Fruit fly (Drosophila melanogaster) whole organism, embryonic: ENCODE measurements around the gene CG31207.
A peak's percentile ranks its signal among the peaks of the same experiment; 100 is the strongest.

Source experiments
- Ada2b ChIP-seq: fragments of 200-800 bp; sonication (Bioruptor generic); IDR thresholded peaks from 2 replicates; pipeline ENCODE4 v1.3.6; 2022; ENCODE audit warnings: missing biosample characterization, missing genetic modification characterization
- Antp ChIP-seq: fragments of 200-800 bp; sonication (Bioruptor generic); optimal IDR thresholded peaks from 3 replicates; lab custom pipeline; 2016; ENCODE audit warnings: missing biosample characterization, missing genetic modification characterization
- CG10654 ChIP-seq: fragments of 200-800 bp; sonication (Bioruptor generic); optimal IDR thresholded peaks from 2 replicates; lab custom pipeline; 2016; ENCODE audit warnings: missing biosample characterization, missing genetic modification characterization
- CG11085 ChIP-seq: fragments of 200-800 bp; sonication (Bioruptor generic); IDR thresholded peaks from 2 replicates; pipeline ENCODE4 v1.3.6; 2022; ENCODE audit warnings: missing biosample characterization, missing genetic modification characterization
- CG12659 ChIP-seq: fragments of 200-800 bp; sonication (Bioruptor generic); optimal IDR thresholded peaks from 3 replicates; lab custom pipeline; 2017; ENCODE audit warnings: mild to moderate bottlenecking, missing biosample characterization, missing genetic modification reagents, missing genetic modification characterization
- CG14441 ChIP-seq: fragments of 200-800 bp; sonication (Bioruptor generic); IDR thresholded peaks from 2 replicates; pipeline ENCODE4 v1.3.6; 2022; ENCODE audit warnings: missing biosample characterization, missing genetic modification characterization
- CG14710 ChIP-seq: fragments of 200-800 bp; sonication (Bioruptor generic); optimal IDR thresholded peaks from 3 replicates; lab custom pipeline; 2019; ENCODE audit warnings: missing biosample characterization, mild to moderate bottlenecking, missing genetic modification characterization, moderate library complexity
- CG15073 ChIP-seq: fragments of 200-800 bp; sonication (Bioruptor generic); optimal IDR thresholded peaks from 2 replicates; lab custom pipeline; 2016; ENCODE audit warnings: missing biosample characterization, missing genetic modification characterization
- CG1647 ChIP-seq: fragments of 200-800 bp; sonication (Bioruptor generic); optimal IDR thresholded peaks from 3 replicates; lab custom pipeline; 2016; ENCODE audit warnings: missing biosample characterization, missing genetic modification characterization
- CG18599 ChIP-seq: fragments of 200-800 bp; sonication (Bioruptor generic); optimal IDR thresholded peaks from 3 replicates; lab custom pipeline; 2017; ENCODE audit warnings: missing biosample characterization, missing genetic modification characterization, mild to moderate bottlenecking, moderate library complexity, missing genetic modification reagents
- CG18764 ChIP-seq: fragments of 200-800 bp; sonication (Bioruptor generic); optimal IDR thresholded peaks from 3 replicates; lab custom pipeline; 2016; ENCODE audit warnings: missing biosample characterization, missing genetic modification characterization
- CG2116 ChIP-seq: fragments of 200-800 bp; sonication (Bioruptor generic); optimal IDR thresholded peaks from 3 replicates; lab custom pipeline; 2018; ENCODE audit warnings: missing biosample characterization, mild to moderate bottlenecking, missing genetic modification characterization
- CG30403 ChIP-seq: fragments of 200-800 bp; sonication (Bioruptor generic); optimal IDR thresholded peaks from 3 replicates; lab custom pipeline; 2016; ENCODE audit warnings: missing biosample characterization, missing genetic modification characterization
- CG32772 ChIP-seq: fragments of 200-800 bp; sonication (Bioruptor generic); IDR thresholded peaks from 2 replicates; pipeline ENCODE4 v1.3.6; 2022; ENCODE audit warnings: missing biosample characterization, missing genetic modification characterization
- CG3281 ChIP-seq: fragments of 200-800 bp; sonication (Bioruptor generic); optimal IDR thresholded peaks from 3 replicates; lab custom pipeline; 2017; ENCODE audit warnings: missing biosample characterization, mild to moderate bottlenecking, missing genetic modification characterization
- CG34422 ChIP-seq: fragments of 200-800 bp; sonication (Bioruptor generic); IDR thresholded peaks from 3 replicates; pipeline ENCODE4 v1.3.6; 2022; ENCODE audit warnings: missing biosample characterization, missing genetic modification characterization
- CG3847 ChIP-seq: fragments of 200-800 bp; sonication (Bioruptor generic); IDR thresholded peaks from 2 replicates; pipeline ENCODE4 v1.3.6; 2022; ENCODE audit warnings: missing biosample characterization, missing genetic modification characterization
- CG7786 ChIP-seq: fragments of 200-800 bp; sonication (Bioruptor generic); optimal IDR thresholded peaks from 2 replicates; lab custom pipeline; 2016; ENCODE audit warnings: missing biosample characterization, missing genetic modification characterization
- CTCF ChIP-seq: fragments of 200-800 bp; sonication (Bioruptor generic); optimal IDR thresholded peaks from 2 replicates; lab custom pipeline; 2017; ENCODE audit warnings: missing biosample characterization, mild to moderate bottlenecking, missing genetic modification characterization, moderate library complexity
- Camta ChIP-seq: fragments of 200-800 bp; sonication (Bioruptor generic); optimal IDR thresholded peaks from 2 replicates; lab custom pipeline; 2016; ENCODE audit warnings: missing biosample characterization, missing genetic modification characterization
- D ChIP-seq, 2 experiments: fragments of 200-800 bp in 1 of 2; fragments of >200 bp in 1 of 2; sonication (Bioruptor generic) in 1 of 2; optimal IDR thresholded peaks; 2 replicates in 1 of 2; 3 replicates in 1 of 2; lab custom pipeline; 2017; ENCODE audit warnings: mild to moderate bottlenecking in 1 of 2, missing biosample characterization in 1 of 2, missing genetic modification characterization in 1 of 2, missing genetic modification reagents in 1 of 2
- D19A ChIP-seq: fragments of 200-800 bp; optimal IDR thresholded peaks from 3 replicates; lab custom pipeline; 2019; ENCODE audit warnings: missing biosample characterization, mild to moderate bottlenecking, missing genetic modification characterization, moderate library complexity
- Dfd ChIP-seq, 2 experiments: fragments of >200 bp; optimal IDR thresholded peaks; 2 replicates each; lab custom pipeline; 2017; ENCODE audit warnings: missing biosample characterization in 2 of 2, missing genetic modification characterization in 2 of 2
- Dref ChIP-seq: fragments of 200-800 bp; sonication (Bioruptor generic); IDR thresholded peaks from 2 replicates; pipeline ENCODE4 v1.3.6; 2022; ENCODE audit warnings: missing biosample characterization, missing genetic modification characterization
- ERR ChIP-seq: fragments of 200-800 bp; sonication (Bioruptor generic); optimal IDR thresholded peaks from 2 replicates; lab custom pipeline; 2016; ENCODE audit warnings: missing biosample characterization, missing genetic modification characterization
- Elba2 ChIP-seq: fragments of 200-800 bp; sonication (Bioruptor generic); optimal IDR thresholded peaks from 3 replicates; lab custom pipeline; 2016; ENCODE audit warnings: missing biosample characterization, missing genetic modification characterization
- HHEX ChIP-seq: fragments of 200-800 bp; sonication (Bioruptor generic); optimal IDR thresholded peaks from 3 replicates; lab custom pipeline; 2017; ENCODE audit warnings: missing biosample characterization, mild to moderate bottlenecking, missing genetic modification characterization, missing genetic modification reagents
- Hey ChIP-seq: fragments of 200-800 bp; sonication (Bioruptor generic); optimal IDR thresholded peaks from 3 replicates; lab custom pipeline; 2018; ENCODE audit warnings: missing biosample characterization, mild to moderate bottlenecking, missing genetic modification characterization
- Mad ChIP-seq: fragments of 200-800 bp; sonication (Bioruptor generic); optimal IDR thresholded peaks from 2 replicates; lab custom pipeline; 2016; ENCODE audit warnings: missing biosample characterization, missing genetic modification characterization
- Ptx1 ChIP-seq: fragments of 200-800 bp; sonication (Bioruptor generic); IDR thresholded peaks from 2 replicates; pipeline ENCODE4 v1.3.6; 2022; ENCODE audit warnings: missing biosample characterization, missing genetic modification characterization
- Xbp1 ChIP-seq: fragments of 200-800 bp; sonication (Bioruptor generic); optimal IDR thresholded peaks from 3 replicates; lab custom pipeline; 2016; ENCODE audit warnings: missing biosample characterization, mild to moderate bottlenecking, missing genetic modification characterization
- aop ChIP-seq: fragments of 200-800 bp; sonication (Bioruptor generic); IDR thresholded peaks from 2 replicates; pipeline ENCODE4 v1.3.6; 2022; ENCODE audit warnings: missing biosample characterization, missing genetic modification characterization
- chn ChIP-seq: fragments of 200-800 bp; sonication (Bioruptor generic); optimal IDR thresholded peaks from 2 replicates; lab custom pipeline; 2016; ENCODE audit warnings: missing biosample characterization, missing genetic modification characterization
- cwo ChIP-seq: fragments of 200-800 bp; sonication (Bioruptor generic); optimal IDR thresholded peaks from 3 replicates; lab custom pipeline; 2017; ENCODE audit warnings: missing biosample characterization, missing genetic modification characterization, mild to moderate bottlenecking, moderate library complexity, missing genetic modification reagents
- dysf ChIP-seq: fragments of 200-800 bp; sonication (Bioruptor generic); IDR thresholded peaks from 3 replicates; pipeline ENCODE4 v1.3.6; 2022; ENCODE audit warnings: missing biosample characterization, missing genetic modification characterization
- emc ChIP-seq: fragments of 200-800 bp; sonication (Bioruptor generic); optimal IDR thresholded peaks from 2 replicates; lab custom pipeline; 2016; ENCODE audit warnings: missing biosample characterization, missing genetic modification characterization
- eve ChIP-seq, 2 experiments: fragments of >200 bp; optimal IDR thresholded peaks; 2 replicates each; lab custom pipeline; 2017; ENCODE audit warnings: missing biosample characterization in 2 of 2, missing genetic modification characterization in 2 of 2
- exex ChIP-seq: fragments of 200-800 bp; sonication (Bioruptor generic); optimal IDR thresholded peaks from 4 replicates; lab custom pipeline; 2018; ENCODE audit warnings: missing biosample characterization, mild to moderate bottlenecking, missing genetic modification characterization, moderate library complexity
- fu2 ChIP-seq: fragments of 200-800 bp; sonication (Bioruptor generic); optimal IDR thresholded peaks from 2 replicates; lab custom pipeline; 2016; ENCODE audit warnings: missing biosample characterization, missing genetic modification characterization
- ham ChIP-seq: fragments of 200-800 bp; sonication (Bioruptor generic); IDR thresholded peaks from 2 replicates; pipeline ENCODE4 v1.3.6; 2022; ENCODE audit warnings: missing biosample characterization, missing genetic modification characterization
- her ChIP-seq: fragments of 200-800 bp; sonication (Bioruptor generic); optimal IDR thresholded peaks from 2 replicates; lab custom pipeline; 2016; ENCODE audit warnings: missing biosample characterization, missing genetic modification characterization
- jigr1 ChIP-seq: fragments of 200-800 bp; sonication (Bioruptor generic); IDR thresholded peaks from 3 replicates; pipeline ENCODE4 v1.3.6; 2022; ENCODE audit warnings: missing biosample characterization, missing genetic modification characterization
- jing ChIP-seq: fragments of 200-800 bp; sonication (Bioruptor generic); optimal IDR thresholded peaks from 2 replicates; lab custom pipeline; 2018; ENCODE audit warnings: missing biosample characterization, mild to moderate bottlenecking, missing genetic modification characterization
- ken ChIP-seq: fragments of 200-800 bp; sonication (Bioruptor generic); IDR thresholded peaks from 3 replicates; pipeline ENCODE4 v1.3.6; 2022; ENCODE audit warnings: missing biosample characterization, missing genetic modification characterization
- klu ChIP-seq: fragments of 200-800 bp; sonication (Bioruptor generic); IDR thresholded peaks from 2 replicates; pipeline ENCODE4 v1.3.6; 2022; ENCODE audit warnings: missing biosample characterization, missing genetic modification characterization
- kni ChIP-seq: fragments of 200-800 bp; sonication (Bioruptor generic); optimal IDR thresholded peaks from 3 replicates; lab custom pipeline; 2017; ENCODE audit warnings: mild to moderate bottlenecking, missing biosample characterization, missing genetic modification reagents, missing genetic modification characterization
- nom ChIP-seq: fragments of 200-800 bp; sonication (Bioruptor generic); optimal IDR thresholded peaks from 2 replicates; lab custom pipeline; 2017; ENCODE audit warnings: missing biosample characterization, missing genetic modification characterization, mild to moderate bottlenecking, moderate library complexity, missing genetic modification reagents
- sob ChIP-seq: fragments of 200-800 bp; sonication (Bioruptor generic); IDR thresholded peaks from 2 replicates; pipeline ENCODE4 v1.3.6; 2022; ENCODE audit warnings: missing biosample characterization, missing genetic modification characterization
- stwl ChIP-seq: fragments of 200-800 bp; sonication (Bioruptor generic); optimal IDR thresholded peaks from 3 replicates; lab custom pipeline; 2018; ENCODE audit warnings: missing biosample characterization, mild to moderate bottlenecking, missing genetic modification characterization, moderate library complexity
- vnd ChIP-seq: fragments of 200-800 bp; sonication (Bioruptor generic); IDR thresholded peaks from 3 replicates; pipeline ENCODE4 v1.3.6; 2022; ENCODE audit warnings: missing biosample characterization, missing genetic modification characterization; ENCODE audit not compliant: partially characterized antibody

Gene CG31207

dm6 chr3R:21017464-21018080 lies 29.3 kb downstream of the CG31207 start, which contains the start of gene Rlip (continued):
- TF ChIP-seq nom (GFP tag; lab: Kevin White, UChicago) (no peak), CG11085 (0 out of 2 replicates have a peak, but pooled peaks have one; percentile 42), CG2116 (GFP tag; lab: Kevin White, UChicago) (peak; percentile 65), Dfd (GFP tag; optimal IDR thresholded peaks at IDR 0.05; lab: Kevin White, UChicago) (no peak), Elba2 (GFP tag; lab: Kevin White, UChicago) (no peak), CG10654 (GFP tag; lab: Kevin White, UChicago) (peak; percentile 31), HHEX (peak; percentile 38), Ada2b (GFP tag; lab: Robert Waterston, UW) (no peak), Dref (GFP tag; lab: Robert Waterston, UW) (peak; percentile 91), CG32772 (no peak), CG12659 (GFP tag; lab: Kevin White, UChicago) (peak; percentile 55), chn (GFP tag; lab: Kevin White, UChicago) (peak; percentile 22), ken (GFP tag; lab: Robert Waterston, UW) (peak; percentile 55; the same call in 2 of the 3 replicates), cwo (GFP tag; lab: Kevin White, UChicago) (no peak), emc (no peak), aop (GFP tag; lab: Robert Waterston, UW) (peak; percentile 64; the same call in 1 of the 2 replicates), CG34422 (GFP tag; lab: Robert Waterston, UW) (peak; percentile 56), exex (tag; lab: Kevin White, UChicago) (peak; percentile 18), fu2 (GFP tag; lab: Kevin White, UChicago) (peak; percentile 38), ham (GFP tag; lab: Robert Waterston, UW) (no peak), D (optimal IDR thresholded peaks at IDR 0.05; lab: Kevin White, UChicago) (no peak), D (GFP tag; optimal IDR thresholded peaks at IDR 0.05; lab: Kevin White, UChicago) (no peak), Xbp1 (peak; percentile 53), Mad (GFP tag; lab: Kevin White, UChicago) (peak; percentile 24), jigr1 (GFP tag; lab: Robert Waterston, UW) (no peak), CG3847 (GFP tag; lab: Robert Waterston, UW) (peak; percentile 61), CG7786 (GFP tag; lab: Kevin White, UChicago) (peak; percentile 41), Antp (peak; percentile 60), CG14441 (GFP tag; lab: Robert Waterston, UW) (0 out of 2 replicates have a peak, but pooled peaks have one; percentile 18), stwl (peak; percentile 99), jing (GFP tag; lab: Kevin White, UChicago) (no peak), Camta (peak; percentile 50), CG18764 (peak; percentile 41), her (GFP tag; lab: Kevin White, UChicago) (peak; percentile 28), CG15073 (GFP tag; lab: Kevin White, UChicago) (no peak), kni (no peak), sob (GFP tag; lab: Robert Waterston, UW) (peak; percentile 80), CTCF (GFP tag; lab: Kevin White, UChicago) (peak; percentile 97), CG1647 (GFP tag; lab: Kevin White, UChicago) (peak; percentile 53), CG30403 (GFP tag; lab: Kevin White, UChicago) (peak; percentile 46), CG14710 (tag; lab: Kevin White, UChicago) (peak; percentile 57), CG18599 (peak; percentile 35), eve (GFP tag; optimal IDR thresholded peaks at IDR 0.05; lab: Kevin White, UChicago) (no peak), klu (peak; percentile 29; the same call in 1 of the 2 replicates), vnd (no peak), Ptx1 (GFP tag; lab: Robert Waterston, UW) (peak; percentile 34; the same call in 1 of the 2 replicates), Hey (tag; lab: Kevin White, UChicago) (no peak), dysf (peak; percentile 35; the same call in 1 of the 3 replicates), D19A (no peak), CG3281 (peak; percentile 19), ERR (GFP tag; lab: Kevin White, UChicago) (peak; percentile 3)
